Worm (Caenorhabditis elegans) whole organism, late embryonic: ENCODE measurements around the gene spat-2.

Experiments
- ama-1 ChIP-seq: fragments of 150-350 bp; optimal IDR thresholded peaks from 2 replicates; lab custom pipeline; 2014
- eyg-1 ChIP-seq: sonication (generic microtip); optimal IDR thresholded peaks from 2 replicates; lab custom pipeline; 2016; ENCODE audit warnings: missing genotype, missing genetic modification characterization, missing compliant biosample characterization
- fkh-10 ChIP-seq: fragments of 150-350 bp; optimal IDR thresholded peaks from 2 replicates; lab custom pipeline; 2014; ENCODE audit warnings: missing biosample characterization, missing genetic modification reagents, missing genetic modification characterization
- ttx-3 ChIP-seq: sonication (generic microtip); optimal IDR thresholded peaks from 2 replicates; lab custom pipeline; 2016; ENCODE audit warnings: missing genetic modification reagents, missing genetic modification characterization, missing compliant biosample characterization

DNA sequence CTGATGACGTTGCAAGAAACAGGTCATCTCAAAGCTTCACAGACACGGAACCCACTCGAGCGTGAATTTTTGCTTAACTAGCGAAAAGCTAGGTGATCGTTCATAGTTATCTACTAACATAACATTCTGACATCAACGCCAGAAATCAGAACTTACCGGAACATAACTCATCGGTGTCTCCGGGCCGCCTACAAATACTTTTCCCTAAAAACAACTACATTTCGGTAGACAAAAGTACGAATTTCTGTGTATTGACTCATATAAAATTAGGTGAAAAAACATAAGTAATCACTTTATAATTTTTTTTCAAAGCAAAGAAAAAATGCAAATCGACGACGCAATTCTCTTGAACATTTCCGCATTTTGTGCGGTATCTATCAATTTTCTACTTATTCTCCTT is 37.5 kb downstream of the spat-2 start, which contains the start of gene str-261:
- TF ChIP-seq eyg-1 (tag; lab: Kevin White, UChicago) (no peak), ttx-3 (tag; lab: Kevin White, UChicago) (no peak), ama-1 (no peak), fkh-10 (GFP tag; lab: Kevin White, UChicago) (no peak)
